Fruit fly (Drosophila melanogaster) whole organism, prepupa: ENCODE results near the gene CG11630.

Experiments used
- CG9139 ChIP-seq: fragments of 200-800 bp; sonication (Bioruptor generic); optimal IDR thresholded peaks from 3 replicates; lab custom pipeline; 2017; ENCODE audit warnings: missing biosample characterization, mild to moderate bottlenecking, missing genetic modification characterization
- Gug ChIP-seq: fragments of 200-800 bp; sonication (Bioruptor generic); IDR thresholded peaks from 2 replicates; pipeline ENCODE4 v1.3.6; 2022; ENCODE audit warnings: missing biosample characterization, missing genetic modification characterization
- Smox ChIP-seq: fragments of 200-800 bp; sonication (Bioruptor generic); optimal IDR thresholded peaks from 3 replicates; lab custom pipeline; 2016; ENCODE audit warnings: missing biosample characterization, missing genetic modification characterization
- Sox15 ChIP-seq: fragments of 200-800 bp; sonication (Bioruptor generic); optimal IDR thresholded peaks from 3 replicates; lab custom pipeline; 2016; ENCODE audit warnings: missing biosample characterization, missing genetic modification characterization
- achi ChIP-seq: fragments of 200-800 bp; sonication (Bioruptor generic); optimal IDR thresholded peaks from 3 replicates; lab custom pipeline; 2016; ENCODE audit warnings: missing biosample characterization, missing genetic modification characterization
- topi ChIP-seq: fragments of 200-800 bp; sonication (Bioruptor generic); optimal IDR thresholded peaks from 3 replicates; lab custom pipeline; 2016; ENCODE audit warnings: missing biosample characterization, missing genetic modification characterization

The CG11630 gene

dm6 chr2L:21748949-21749348, 34.9 kb downstream of the CG11630 start:
- TF ChIP-seq CG9139 (GFP tag; lab: Kevin White, UChicago) (no peak), achi (GFP tag; lab: Kevin White, UChicago) (no peak), topi (GFP tag; lab: Kevin White, UChicago) (no peak), Sox15 (GFP tag; lab: Kevin White, UChicago) (no peak), Gug (GFP tag; lab: Robert Waterston, UW) (no peak), Smox (GFP tag; lab: Kevin White, UChicago) (no peak)
